Fruit fly (Drosophila melanogaster) whole organism, embryonic: ENCODE measurements around the gene Arc42.

Experiments
- Abd-B ChIP-seq: fragments of 200-800 bp; sonication (Bioruptor generic); optimal IDR thresholded peaks from 2 replicates; lab custom pipeline; 2018; ENCODE audit warnings: missing biosample characterization, mild to moderate bottlenecking, missing genetic modification characterization, moderate library complexity
- Ada2b ChIP-seq: fragments of 200-800 bp; sonication (Bioruptor generic); IDR thresholded peaks from 2 replicates; pipeline ENCODE4 v1.3.6; 2022; ENCODE audit warnings: missing biosample characterization, missing genetic modification characterization
- BEAF-32 ChIP-seq: fragments of 200-800 bp; sonication (Bioruptor generic); optimal IDR thresholded peaks from 3 replicates; lab custom pipeline; 2017; ENCODE audit warnings: missing biosample characterization, missing genetic modification characterization, mild to moderate bottlenecking, moderate library complexity, missing genetic modification reagents
- CG10431 ChIP-seq: fragments of 200-800 bp; sonication (Bioruptor generic); optimal IDR thresholded peaks from 3 replicates; lab custom pipeline; 2018; ENCODE audit warnings: missing biosample characterization, mild to moderate bottlenecking, missing genetic modification characterization
- CG10543 ChIP-seq: fragments of 200-800 bp; sonication (Bioruptor generic); optimal IDR thresholded peaks from 3 replicates; lab custom pipeline; 2017; ENCODE audit warnings: missing biosample characterization, mild to moderate bottlenecking, missing genetic modification characterization, moderate library complexity
- CG10654 ChIP-seq: fragments of 200-800 bp; sonication (Bioruptor generic); optimal IDR thresholded peaks from 2 replicates; lab custom pipeline; 2016; ENCODE audit warnings: missing biosample characterization, missing genetic modification characterization
- CG11247 ChIP-seq: fragments of 200-800 bp; sonication (Bioruptor generic); IDR thresholded peaks from 2 replicates; pipeline ENCODE4 v1.3.6; 2022; ENCODE audit warnings: missing biosample characterization, missing genetic modification characterization
- CG12155 ChIP-seq: fragments of 200-800 bp; sonication (Bioruptor generic); optimal IDR thresholded peaks from 3 replicates; lab custom pipeline; 2016; ENCODE audit warnings: missing biosample characterization, missing genetic modification characterization
- CG1233 ChIP-seq: fragments of 200-800 bp; sonication (Bioruptor generic); optimal IDR thresholded peaks from 4 replicates; lab custom pipeline; 2018; ENCODE audit warnings: missing biosample characterization, mild to moderate bottlenecking, missing genetic modification characterization
- CG13123 ChIP-seq: fragments of 200-800 bp; sonication (Bioruptor generic); optimal IDR thresholded peaks from 2 replicates; lab custom pipeline; 2016; ENCODE audit warnings: missing biosample characterization, missing genetic modification characterization
- CG13775 ChIP-seq: fragments of 200-800 bp; sonication (Bioruptor generic); optimal IDR thresholded peaks from 3 replicates; lab custom pipeline; 2017; ENCODE audit warnings: missing biosample characterization, mild to moderate bottlenecking, missing genetic modification characterization
- CG15514 ChIP-seq: fragments of 200-800 bp; sonication (Bioruptor generic); optimal IDR thresholded peaks from 3 replicates; lab custom pipeline; 2017; ENCODE audit warnings: missing biosample characterization, missing genetic modification characterization, mild to moderate bottlenecking, moderate library complexity, missing genetic modification reagents
- CG16863 ChIP-seq: fragments of 200-800 bp; sonication (Bioruptor generic); optimal IDR thresholded peaks from 3 replicates; lab custom pipeline; 2016; ENCODE audit warnings: missing biosample characterization, missing genetic modification characterization
- CG30020 ChIP-seq: fragments of 200-800 bp; optimal IDR thresholded peaks from 2 replicates; lab custom pipeline; 2019; ENCODE audit warnings: missing biosample characterization, mild to moderate bottlenecking, missing genetic modification characterization, moderate library complexity
- CG3407 ChIP-seq: fragments of 200-800 bp; sonication (Bioruptor generic); optimal IDR thresholded peaks from 2 replicates; lab custom pipeline; 2018; ENCODE audit warnings: missing biosample characterization, mild to moderate bottlenecking, missing genetic modification characterization
- CG4424 ChIP-seq: fragments of 200-800 bp; sonication (Bioruptor generic); optimal IDR thresholded peaks from 3 replicates; lab custom pipeline; 2016; ENCODE audit warnings: missing biosample characterization, missing genetic modification characterization
- CG4730 ChIP-seq: fragments of 200-800 bp; sonication (Bioruptor generic); IDR thresholded peaks from 2 replicates; pipeline ENCODE4 v1.3.6; 2022; ENCODE audit warnings: missing biosample characterization, missing genetic modification characterization
- CG7357 ChIP-seq: fragments of 200-800 bp; sonication (Bioruptor generic); IDR thresholded peaks from 3 replicates; pipeline ENCODE4 v1.3.6; 2022; ENCODE audit warnings: missing biosample characterization, missing genetic modification characterization
- CG7556 ChIP-seq: fragments of 200-800 bp; sonication (Bioruptor generic); optimal IDR thresholded peaks from 2 replicates; lab custom pipeline; 2017; ENCODE audit warnings: missing biosample characterization, mild to moderate bottlenecking, missing genetic modification characterization
- CG7928 ChIP-seq: fragments of 200-800 bp; sonication (Bioruptor generic); optimal IDR thresholded peaks from 2 replicates; lab custom pipeline; 2017; ENCODE audit warnings: missing biosample characterization, mild to moderate bottlenecking, missing genetic modification characterization
- Ets97D ChIP-seq: fragments of 200-800 bp; sonication (Bioruptor generic); optimal IDR thresholded peaks from 3 replicates; lab custom pipeline; 2016; ENCODE audit warnings: missing biosample characterization, missing genetic modification characterization
- Gug ChIP-seq: fragments of 200-800 bp; sonication (Bioruptor generic); IDR thresholded peaks from 4 replicates; pipeline ENCODE4 v1.3.6; 2022; ENCODE audit warnings: missing biosample characterization, missing genetic modification characterization
- Hsf ChIP-seq: fragments of 200-800 bp; sonication (Bioruptor generic); optimal IDR thresholded peaks from 3 replicates; lab custom pipeline; 2016; ENCODE audit warnings: missing biosample characterization, missing genetic modification characterization
- Jarid2 ChIP-seq: fragments of 200-800 bp; sonication (Bioruptor generic); optimal IDR thresholded peaks from 3 replicates; lab custom pipeline; 2017; ENCODE audit warnings: mild to moderate bottlenecking, missing biosample characterization, missing genetic modification reagents, missing genetic modification characterization
- Lim3 ChIP-seq: fragments of 200-800 bp; sonication (Bioruptor generic); IDR thresholded peaks from 2 replicates; pipeline ENCODE4 v1.3.6; 2022; ENCODE audit warnings: missing biosample characterization, missing genetic modification characterization
- Meics ChIP-seq: fragments of 200-800 bp; sonication (Bioruptor generic); optimal IDR thresholded peaks from 2 replicates; lab custom pipeline; 2017; ENCODE audit warnings: missing biosample characterization, mild to moderate bottlenecking, missing genetic modification characterization
- Nf-YC ChIP-seq: fragments of 200-800 bp; optimal IDR thresholded peaks from 3 replicates; lab custom pipeline; 2019; ENCODE audit warnings: missing biosample characterization, mild to moderate bottlenecking, missing genetic modification characterization, moderate library complexity
- Sox100B ChIP-seq: fragments of 200-800 bp; sonication (Bioruptor generic); optimal IDR thresholded peaks from 3 replicates; lab custom pipeline; 2018; ENCODE audit warnings: missing biosample characterization, mild to moderate bottlenecking, missing genetic modification characterization
- Xbp1 ChIP-seq: fragments of 200-800 bp; sonication (Bioruptor generic); optimal IDR thresholded peaks from 3 replicates; lab custom pipeline; 2016; ENCODE audit warnings: missing biosample characterization, mild to moderate bottlenecking, missing genetic modification characterization
- YL-1 ChIP-seq: fragments of 200-800 bp; sonication (Bioruptor generic); optimal IDR thresholded peaks from 3 replicates; lab custom pipeline; 2017; ENCODE audit warnings: missing biosample characterization, mild to moderate bottlenecking, missing genetic modification characterization
- az2 ChIP-seq: fragments of 200-800 bp; sonication (Bioruptor generic); optimal IDR thresholded peaks from 3 replicates; lab custom pipeline; 2016; ENCODE audit warnings: missing biosample characterization, missing genetic modification characterization
- bbx ChIP-seq: fragments of 200-800 bp; sonication (Bioruptor generic); IDR thresholded peaks from 2 replicates; pipeline ENCODE4 v1.3.6; 2022; ENCODE audit warnings: missing biosample characterization, missing genetic modification characterization; ENCODE audit not compliant: partially characterized antibody
- chif ChIP-seq, 2 experiments: fragments of 200-800 bp; sonication (Bioruptor generic); optimal IDR thresholded peaks; 3 replicates each; lab custom pipeline; 2016; ENCODE audit warnings: missing biosample characterization in 2 of 2, missing genetic modification characterization in 2 of 2
- chn ChIP-seq: fragments of 200-800 bp; sonication (Bioruptor generic); optimal IDR thresholded peaks from 2 replicates; lab custom pipeline; 2016; ENCODE audit warnings: missing biosample characterization, missing genetic modification characterization
- corto ChIP-seq: fragments of 200-800 bp; sonication (Bioruptor generic); optimal IDR thresholded peaks from 2 replicates; lab custom pipeline; 2016; ENCODE audit warnings: missing biosample characterization, mild to moderate bottlenecking, missing genetic modification characterization, moderate library complexity
- dm ChIP-seq: fragments of 200-800 bp; sonication (Bioruptor generic); optimal IDR thresholded peaks from 3 replicates; lab custom pipeline; 2016; ENCODE audit warnings: missing biosample characterization, missing genetic modification characterization
- exex ChIP-seq: fragments of 200-800 bp; sonication (Bioruptor generic); optimal IDR thresholded peaks from 4 replicates; lab custom pipeline; 2018; ENCODE audit warnings: missing biosample characterization, mild to moderate bottlenecking, missing genetic modification characterization, moderate library complexity
- fd96Cb ChIP-seq: fragments of 200-800 bp; sonication (Bioruptor generic); optimal IDR thresholded peaks from 2 replicates; lab custom pipeline; 2018; ENCODE audit warnings: missing biosample characterization, mild to moderate bottlenecking, missing genetic modification characterization, moderate library complexity
- gem ChIP-seq: fragments of 200-800 bp; sonication (Bioruptor generic); optimal IDR thresholded peaks from 2 replicates; lab custom pipeline; 2019; ENCODE audit warnings: missing biosample characterization, mild to moderate bottlenecking, missing genetic modification characterization, moderate library complexity
- gsb-n ChIP-seq: fragments of 200-800 bp; sonication (Bioruptor generic); optimal IDR thresholded peaks from 3 replicates; lab custom pipeline; 2018; ENCODE audit warnings: missing biosample characterization, mild to moderate bottlenecking, missing genetic modification characterization
- h ChIP-seq: fragments of >200 bp; optimal IDR thresholded peaks from 2 replicates; lab custom pipeline; 2017
- ind ChIP-seq: fragments of 200-800 bp; sonication (Bioruptor generic); optimal IDR thresholded peaks from 3 replicates; lab custom pipeline; 2016; ENCODE audit warnings: missing biosample characterization, missing genetic modification characterization
- ken ChIP-seq: fragments of 200-800 bp; sonication (Bioruptor generic); IDR thresholded peaks from 3 replicates; pipeline ENCODE4 v1.3.6; 2022; ENCODE audit warnings: missing biosample characterization, missing genetic modification characterization
- klu ChIP-seq: fragments of 200-800 bp; sonication (Bioruptor generic); IDR thresholded peaks from 2 replicates; pipeline ENCODE4 v1.3.6; 2022; ENCODE audit warnings: missing biosample characterization, missing genetic modification characterization
- maf-S ChIP-seq: fragments of 200-800 bp; sonication (Bioruptor generic); optimal IDR thresholded peaks from 2 replicates; lab custom pipeline; 2016; ENCODE audit warnings: missing biosample characterization, missing genetic modification characterization
- odd ChIP-seq: fragments of 200-800 bp; sonication (Bioruptor generic); optimal IDR thresholded peaks from 2 replicates; lab custom pipeline; 2017; ENCODE audit warnings: missing biosample characterization, mild to moderate bottlenecking, missing genetic modification characterization
- pb ChIP-seq: fragments of 200-800 bp; sonication (Bioruptor generic); optimal IDR thresholded peaks from 3 replicates; lab custom pipeline; 2016; ENCODE audit warnings: missing biosample characterization, missing genetic modification characterization
- psq ChIP-seq: fragments of 200-800 bp; sonication (Bioruptor generic); optimal IDR thresholded peaks from 2 replicates; lab custom pipeline; 2017; ENCODE audit warnings: missing biosample characterization, missing genetic modification characterization
- salm ChIP-seq: fragments of 200-800 bp; sonication (Bioruptor generic); optimal IDR thresholded peaks from 2 replicates; lab custom pipeline; 2018; ENCODE audit warnings: missing biosample characterization, mild to moderate bottlenecking, missing genetic modification characterization
- stwl ChIP-seq: fragments of 200-800 bp; sonication (Bioruptor generic); optimal IDR thresholded peaks from 3 replicates; lab custom pipeline; 2018; ENCODE audit warnings: missing biosample characterization, mild to moderate bottlenecking, missing genetic modification characterization, moderate library complexity
- zfh2 ChIP-seq: fragments of 200-800 bp; sonication (Bioruptor generic); optimal IDR thresholded peaks from 2 replicates; lab custom pipeline; 2016; ENCODE audit warnings: missing biosample characterization, missing genetic modification characterization

Arc42 gene

DNA sequence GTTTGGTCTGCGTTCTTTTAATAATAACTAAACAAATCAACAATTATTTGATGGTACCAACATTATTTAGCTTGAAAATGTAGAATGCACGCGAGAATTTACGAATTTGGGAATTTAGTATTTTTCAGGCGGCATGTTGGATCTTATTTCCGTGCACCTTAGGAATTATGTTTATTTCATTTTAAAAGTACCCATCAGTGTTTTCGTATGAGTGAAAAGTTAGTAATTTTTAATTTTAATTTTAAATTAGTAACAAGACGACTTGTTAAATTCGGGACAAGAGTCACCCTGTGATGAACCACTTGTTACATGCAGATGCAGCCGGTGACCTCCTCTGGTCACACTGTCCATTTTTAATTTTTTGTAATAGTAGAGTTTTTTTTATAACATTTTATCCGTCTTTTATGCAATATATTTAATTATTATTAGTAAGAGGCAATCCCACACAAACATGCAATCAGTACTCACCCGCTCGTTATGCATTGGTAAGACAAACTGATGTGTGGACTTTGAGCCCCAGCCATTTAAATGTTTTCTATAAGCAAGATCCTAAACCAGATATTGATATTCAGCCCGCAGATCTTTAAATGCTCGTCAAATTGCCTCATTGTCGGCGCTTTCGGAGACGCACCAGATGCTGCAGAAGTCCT is at the start of gene Arc42, which contains the start of gene CG17186 (continued):
- TF ChIP-seq Ets97D (GFP tag; lab: Kevin White, UChicago) = peak; percentile 47
- no peak for TF ChIP-seq CG11247 (GFP tag; lab: Robert Waterston, UW)
- TF ChIP-seq CG4424 (GFP tag; lab: Kevin White, UChicago) = peak; percentile 27
- peak; percentile 10 for TF ChIP-seq CG7928
- TF ChIP-seq ken (GFP tag; lab: Robert Waterston, UW) = no peak
- no peak for TF ChIP-seq CG10543 (GFP tag; lab: Kevin White, UChicago)
- TF ChIP-seq CG13775 = peak; percentile 19
- no peak for TF ChIP-seq CG7556 (GFP tag; lab: Kevin White, UChicago)
- TF ChIP-seq CG12155 (GFP tag; lab: Kevin White, UChicago) = peak; percentile 6
- TF ChIP-seq klu = no peak
- peak; percentile 27 for TF ChIP-seq Abd-B
- TF ChIP-seq Ada2b (GFP tag; lab: Robert Waterston, UW) = no peak
- TF ChIP-seq maf-S (GFP tag; lab: Kevin White, UChicago) = no peak
- TF ChIP-seq Gug = no peak
- TF ChIP-seq exex (tag; lab: Kevin White, UChicago) = peak; percentile 3
- no peak for TF ChIP-seq chn (GFP tag; lab: Kevin White, UChicago)
- peak; percentile 19 for TF ChIP-seq Nf-YC
- TF ChIP-seq CG1233 (GFP tag; lab: Kevin White, UChicago) = peak; percentile 15
- TF ChIP-seq CG4730 (GFP tag; lab: Robert Waterston, UW) = no peak
- peak; percentile 88 for TF ChIP-seq CG15514 (GFP tag; lab: Kevin White, UChicago)
- peak; percentile 45 for TF ChIP-seq gem (tag; lab: Kevin White, UChicago)
- TF ChIP-seq zfh2 (GFP tag; lab: Kevin White, UChicago) = no peak
- TF ChIP-seq corto (GFP tag; lab: Kevin White, UChicago) = no peak
- peak; percentile 20 for TF ChIP-seq Hsf (GFP tag; lab: Kevin White, UChicago)
- no peak for TF ChIP-seq CG3407 (GFP tag; lab: Kevin White, UChicago)
- TF ChIP-seq Jarid2 (GFP tag; lab: Kevin White, UChicago) = no peak
- TF ChIP-seq psq (GFP tag; lab: Kevin White, UChicago) = no peak
- no peak for TF ChIP-seq chif (GFP tag; optimal IDR thresholded peaks at IDR 0.05; lab: Kevin White, UChicago)
- no peak for TF ChIP-seq salm (tag; lab: Kevin White, UChicago)
- no peak for TF ChIP-seq CG10431
- no peak for TF ChIP-seq fd96Cb (tag; lab: Kevin White, UChicago)
- peak; percentile 11 for TF ChIP-seq CG13123 (GFP tag; lab: Kevin White, UChicago)
- peak; percentile 28 for TF ChIP-seq CG10654 (GFP tag; lab: Kevin White, UChicago)
- peak; percentile 7 for TF ChIP-seq Sox100B (GFP tag; lab: Kevin White, UChicago)
- no peak for TF ChIP-seq odd (GFP tag; lab: Kevin White, UChicago)
- TF ChIP-seq gsb-n (tag; lab: Kevin White, UChicago) = peak; percentile 29
- no peak for TF ChIP-seq Lim3 (GFP tag; lab: Robert Waterston, UW)
- peak; percentile 70 for TF ChIP-seq CG30020 (tag; lab: Kevin White, UChicago)
- TF ChIP-seq ind = no peak
- peak; percentile 22 for TF ChIP-seq Xbp1 (GFP tag; lab: Kevin White, UChicago)
- TF ChIP-seq dm = no peak
- no peak for TF ChIP-seq Meics
- peak; percentile 75 for TF ChIP-seq YL-1
- TF ChIP-seq BEAF-32 = peak; percentile 44
- no peak for TF ChIP-seq CG16863 (GFP tag; lab: Kevin White, UChicago)
- TF ChIP-seq pb = no peak
- peak; percentile 3 for TF ChIP-seq az2 (GFP tag; lab: Kevin White, UChicago)
- TF ChIP-seq CG7357 = no peak
- TF ChIP-seq stwl (tag; lab: Kevin White, UChicago) = peak; percentile 49
- TF ChIP-seq h (lab: Kevin White, UChicago) = no peak
- no peak for TF ChIP-seq bbx (GFP tag; lab: Robert Waterston, UW)
